Fruit fly (Drosophila melanogaster) whole organism, embryonic: ENCODE data around the gene CG32040.
A peak's percentile ranks its signal among the peaks of the same experiment; 100 is the strongest.

Experiments used
- Ada2b ChIP-seq: fragments of 200-800 bp; sonication (Bioruptor generic); IDR thresholded peaks from 2 replicates; pipeline ENCODE4 v1.3.6; 2022; ENCODE audit warnings: missing biosample characterization, missing genetic modification characterization
- Awh ChIP-seq: fragments of 200-800 bp; sonication (Bioruptor generic); IDR thresholded peaks from 2 replicates; pipeline ENCODE4, ENCODE4 v1.3.6; 2022; ENCODE audit warnings: missing biosample characterization, missing genetic modification characterization
- Blimp-1 ChIP-seq: fragments of 200-800 bp; sonication (Bioruptor generic); optimal IDR thresholded peaks from 3 replicates; lab custom pipeline; 2018; ENCODE audit warnings: missing biosample characterization, missing genetic modification characterization, mild to moderate bottlenecking, moderate library complexity, missing genetic modification reagents
- CG10147 ChIP-seq: fragments of 200-800 bp; sonication (Bioruptor generic); optimal IDR thresholded peaks from 2 replicates; lab custom pipeline; 2019; ENCODE audit warnings: missing biosample characterization, mild to moderate bottlenecking, missing genetic modification characterization, moderate library complexity
- CG10267 ChIP-seq: fragments of 200-800 bp; sonication (Bioruptor generic); optimal IDR thresholded peaks from 2 replicates; lab custom pipeline; 2018; ENCODE audit warnings: missing biosample characterization, mild to moderate bottlenecking, missing genetic modification characterization, moderate library complexity
- CG10462 ChIP-seq: fragments of 200-800 bp; sonication (Bioruptor generic); optimal IDR thresholded peaks from 2 replicates; lab custom pipeline; 2016; ENCODE audit warnings: missing biosample characterization, missing genetic modification characterization
- CG11247 ChIP-seq: fragments of 200-800 bp; sonication (Bioruptor generic); IDR thresholded peaks from 2 replicates; pipeline ENCODE4 v1.3.6; 2022; ENCODE audit warnings: missing biosample characterization, missing genetic modification characterization
- CG12391 ChIP-seq: fragments of 200-800 bp; sonication (Bioruptor generic); optimal IDR thresholded peaks from 3 replicates; lab custom pipeline; 2018; ENCODE audit warnings: missing biosample characterization, mild to moderate bottlenecking, missing genetic modification characterization, moderate library complexity
- CG15514 ChIP-seq: fragments of 200-800 bp; sonication (Bioruptor generic); optimal IDR thresholded peaks from 3 replicates; lab custom pipeline; 2017; ENCODE audit warnings: missing biosample characterization, missing genetic modification characterization, mild to moderate bottlenecking, moderate library complexity, missing genetic modification reagents
- CG17361 ChIP-seq: fragments of 200-800 bp; sonication (Bioruptor generic); IDR thresholded peaks from 3 replicates; pipeline ENCODE4 v1.3.6; 2022; ENCODE audit warnings: missing biosample characterization, missing genetic modification characterization
- CG17829 ChIP-seq: fragments of 200-800 bp; optimal IDR thresholded peaks from 2 replicates; lab custom pipeline; 2019; ENCODE audit warnings: missing biosample characterization, mild to moderate bottlenecking, missing genetic modification characterization, moderate library complexity
- CG18011 ChIP-seq: fragments of 200-800 bp; sonication (Bioruptor generic); optimal IDR thresholded peaks from 2 replicates; lab custom pipeline; 2017; ENCODE audit warnings: missing biosample characterization, missing genetic modification characterization, mild to moderate bottlenecking, moderate library complexity, missing genotype
- CG2120 ChIP-seq: fragments of 200-800 bp; sonication (Bioruptor generic); optimal IDR thresholded peaks from 3 replicates; lab custom pipeline; 2016; ENCODE audit warnings: missing biosample characterization, missing genetic modification characterization
- CG33557 ChIP-seq: fragments of 200-800 bp; sonication (Bioruptor generic); optimal IDR thresholded peaks from 2 replicates; lab custom pipeline; 2019; ENCODE audit warnings: missing biosample characterization, mild to moderate bottlenecking, missing genetic modification characterization, moderate library complexity
- CG34376 ChIP-seq: fragments of 200-800 bp; sonication (Bioruptor generic); optimal IDR thresholded peaks from 2 replicates; lab custom pipeline; 2018; ENCODE audit warnings: missing biosample characterization, mild to moderate bottlenecking, missing genetic modification characterization
- CG7839 ChIP-seq: fragments of 200-800 bp; sonication (Bioruptor generic); optimal IDR thresholded peaks from 3 replicates; lab custom pipeline; 2018; ENCODE audit warnings: missing biosample characterization, mild to moderate bottlenecking, missing genetic modification characterization, moderate library complexity
- CG8290 ChIP-seq, 3 experiments: fragments of 200-800 bp; sonication (Bioruptor generic); optimal IDR thresholded peaks; 2 replicates each; lab custom pipeline; 2016 to 2019; ENCODE audit warnings: missing biosample characterization in 3 of 3, missing genetic modification characterization in 3 of 3, mild to moderate bottlenecking in 2 of 3, moderate library complexity in 1 of 3
- CoRest ChIP-seq: fragments of 200-800 bp; sonication (Bioruptor generic); optimal IDR thresholded peaks from 3 replicates; lab custom pipeline; 2018; ENCODE audit warnings: missing biosample characterization, mild to moderate bottlenecking, missing genetic modification characterization, moderate library complexity
- Doc3 ChIP-seq: fragments of 200-800 bp; sonication (Bioruptor generic); IDR thresholded peaks from 3 replicates; pipeline ENCODE4 v1.3.6; 2022; ENCODE audit warnings: missing biosample characterization, missing genetic modification characterization; ENCODE audit not compliant: partially characterized antibody
- Dref ChIP-seq: fragments of 200-800 bp; sonication (Bioruptor generic); IDR thresholded peaks from 2 replicates; pipeline ENCODE4 v1.3.6; 2022; ENCODE audit warnings: missing biosample characterization, missing genetic modification characterization
- E2f1 ChIP-seq: fragments of 200-800 bp; sonication (Bioruptor generic); IDR thresholded peaks from 2 replicates; pipeline ENCODE4 v1.3.6; 2022; ENCODE audit warnings: missing biosample characterization, missing genetic modification characterization
- Elba2 ChIP-seq: fragments of 200-800 bp; sonication (Bioruptor generic); optimal IDR thresholded peaks from 3 replicates; lab custom pipeline; 2016; ENCODE audit warnings: missing biosample characterization, missing genetic modification characterization
- Ets65A ChIP-seq: fragments of 200-800 bp; sonication (Bioruptor generic); peaks from one replicate; lab custom pipeline; 2016; ENCODE audit warnings: missing biosample characterization, missing genetic modification characterization
- Fer1 ChIP-seq: fragments of 200-800 bp; sonication (Bioruptor generic); optimal IDR thresholded peaks from 2 replicates; lab custom pipeline; 2017; ENCODE audit warnings: missing biosample characterization, mild to moderate bottlenecking, missing genetic modification characterization
- H2.0 ChIP-seq: fragments of 200-800 bp; sonication (Bioruptor generic); IDR thresholded peaks from 2 replicates; pipeline ENCODE4 v1.3.6; 2022; ENCODE audit warnings: missing biosample characterization, missing genetic modification characterization
- Hr51 ChIP-seq, 2 experiments: fragments of 200-800 bp; sonication (Bioruptor generic); optimal IDR thresholded peaks; 2 replicates in 1 of 2; 3 replicates in 1 of 2; lab custom pipeline; 2016 to 2018; ENCODE audit warnings: missing biosample characterization in 2 of 2, missing genetic modification characterization in 2 of 2, mild to moderate bottlenecking in 1 of 2, moderate library complexity in 1 of 2
- Oaz ChIP-seq: fragments of 200-800 bp; sonication (Bioruptor generic); IDR thresholded peaks from 2 replicates; pipeline ENCODE4 v1.3.6; 2022; ENCODE audit warnings: missing biosample characterization, missing genetic modification characterization
- Pdp1 ChIP-seq, 2 experiments: fragments of 200-800 bp; sonication (Bioruptor generic); optimal IDR thresholded peaks; 3 replicates each; lab custom pipeline; 2016; ENCODE audit warnings: missing biosample characterization in 2 of 2, missing genetic modification characterization in 2 of 2, mild to moderate bottlenecking in 1 of 2, moderate library complexity in 1 of 2
- Xbp1 ChIP-seq: fragments of 200-800 bp; sonication (Bioruptor generic); optimal IDR thresholded peaks from 3 replicates; lab custom pipeline; 2016; ENCODE audit warnings: missing biosample characterization, mild to moderate bottlenecking, missing genetic modification characterization
- al ChIP-seq: fragments of 200-800 bp; sonication (Bioruptor generic); IDR thresholded peaks from 2 replicates; pipeline ENCODE4 v1.3.6; 2022; ENCODE audit warnings: missing biosample characterization, missing genetic modification characterization
- az2 ChIP-seq: fragments of 200-800 bp; sonication (Bioruptor generic); optimal IDR thresholded peaks from 3 replicates; lab custom pipeline; 2016; ENCODE audit warnings: missing biosample characterization, missing genetic modification characterization
- danr ChIP-seq: fragments of 200-800 bp; sonication (Bioruptor generic); IDR thresholded peaks from 2 replicates; pipeline ENCODE4 v1.3.6; 2022; ENCODE audit warnings: missing biosample characterization, missing genetic modification characterization
- emc ChIP-seq: fragments of 200-800 bp; sonication (Bioruptor generic); optimal IDR thresholded peaks from 2 replicates; lab custom pipeline; 2016; ENCODE audit warnings: missing biosample characterization, missing genetic modification characterization
- fd3F ChIP-seq: fragments of 200-800 bp; sonication (Bioruptor generic); optimal IDR thresholded peaks from 2 replicates; lab custom pipeline; 2018; ENCODE audit warnings: missing biosample characterization, mild to moderate bottlenecking, missing genetic modification characterization, moderate library complexity
- grau ChIP-seq: fragments of 200-800 bp; optimal IDR thresholded peaks from 3 replicates; lab custom pipeline; 2019; ENCODE audit warnings: missing biosample characterization, mild to moderate bottlenecking, missing genetic modification characterization, moderate library complexity
- gro ChIP-seq: fragments of 200-800 bp; sonication (Bioruptor generic); optimal IDR thresholded peaks from 2 replicates; lab custom pipeline; 2016; ENCODE audit warnings: missing biosample characterization, missing genetic modification characterization
- hbn ChIP-seq: fragments of 200-800 bp; sonication (Bioruptor generic); IDR thresholded peaks from 2 replicates; pipeline ENCODE4 v1.3.6; 2022; ENCODE audit warnings: missing biosample characterization, missing genetic modification characterization; ENCODE audit not compliant: partially characterized antibody
- her ChIP-seq: fragments of 200-800 bp; sonication (Bioruptor generic); optimal IDR thresholded peaks from 2 replicates; lab custom pipeline; 2016; ENCODE audit warnings: missing biosample characterization, missing genetic modification characterization
- hth ChIP-seq: fragments of >200 bp; optimal IDR thresholded peaks from 2 replicates; lab custom pipeline; 2017; ENCODE audit warnings: inconsistent platforms
- inv ChIP-seq: fragments of 200-800 bp; sonication (Bioruptor generic); IDR thresholded peaks from 2 replicates; pipeline ENCODE4 v1.3.6; 2022; ENCODE audit warnings: missing biosample characterization, missing genetic modification characterization; ENCODE audit not compliant: partially characterized antibody
- jing ChIP-seq: fragments of 200-800 bp; sonication (Bioruptor generic); optimal IDR thresholded peaks from 2 replicates; lab custom pipeline; 2018; ENCODE audit warnings: missing biosample characterization, mild to moderate bottlenecking, missing genetic modification characterization
- lilli ChIP-seq: fragments of 200-800 bp; sonication (Bioruptor generic); optimal IDR thresholded peaks from 3 replicates; lab custom pipeline; 2016; ENCODE audit warnings: missing biosample characterization, missing genetic modification characterization
- pzg ChIP-seq: fragments of 200-800 bp; sonication (Bioruptor generic); optimal IDR thresholded peaks from 3 replicates; lab custom pipeline; 2018; ENCODE audit warnings: missing biosample characterization, mild to moderate bottlenecking, missing genetic modification characterization, moderate library complexity
- so ChIP-seq: fragments of 200-800 bp; sonication (Bioruptor generic); IDR thresholded peaks from 3 replicates; pipeline ENCODE4 v1.3.6; 2022; ENCODE audit warnings: missing biosample characterization, missing genetic modification characterization
- sqz ChIP-seq: fragments of 200-800 bp; sonication (Bioruptor generic); optimal IDR thresholded peaks from 3 replicates; lab custom pipeline; 2018; ENCODE audit warnings: missing biosample characterization, mild to moderate bottlenecking, missing genetic modification characterization
- tin ChIP-seq: fragments of 200-800 bp; sonication (Bioruptor generic); optimal IDR thresholded peaks from 3 replicates; lab custom pipeline; 2016; ENCODE audit warnings: missing biosample characterization, missing genetic modification characterization
- trh ChIP-seq: fragments of 200-800 bp; sonication (Bioruptor generic); optimal IDR thresholded peaks from 2 replicates; lab custom pipeline; 2016; ENCODE audit warnings: missing biosample characterization, missing genetic modification characterization
- vnd ChIP-seq: fragments of 200-800 bp; sonication (Bioruptor generic); IDR thresholded peaks from 3 replicates; pipeline ENCODE4 v1.3.6; 2022; ENCODE audit warnings: missing biosample characterization, missing genetic modification characterization; ENCODE audit not compliant: partially characterized antibody
- vvl ChIP-seq: fragments of 200-800 bp; sonication (Bioruptor generic); IDR thresholded peaks from 2 replicates; pipeline ENCODE4 v1.3.6; 2022; ENCODE audit warnings: missing biosample characterization, missing genetic modification characterization

CG32040 gene

DNA sequence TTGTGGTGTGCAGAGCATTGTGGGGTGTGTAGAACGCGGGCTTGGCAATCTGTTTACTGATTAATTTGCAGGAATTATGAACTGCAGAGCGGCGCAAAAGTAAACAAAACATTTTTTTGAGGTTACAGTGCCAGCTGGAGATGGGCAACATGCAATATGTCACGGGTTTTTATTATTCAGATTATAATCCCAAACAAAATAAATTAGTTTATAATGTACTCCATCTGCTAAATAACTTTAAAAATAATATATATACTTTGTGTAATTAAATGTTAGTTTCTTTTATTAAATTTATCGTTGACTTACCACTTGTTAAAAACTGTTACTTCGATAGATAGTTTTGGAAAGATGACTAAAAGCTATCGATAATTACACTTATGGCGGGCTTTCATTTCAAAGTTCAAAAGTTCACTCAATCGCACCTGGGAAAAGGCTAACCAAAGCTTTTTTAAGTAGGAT lies 17.1 kb downstream of the CG32040 start, which contains the start of gene Fdx1 (continued):
- TF ChIP-seq vvl (GFP tag; lab: Robert Waterston, UW) (peak; percentile 20; the same call in 1 of the 2 replicates), Fer1 (GFP tag; lab: Kevin White, UChicago) (peak; percentile 38), Hr51 (GFP tag; optimal IDR thresholded peaks at IDR 0.05; lab: Kevin White, UChicago) (peak in 1 of 2 experiments; percentile 51), CG8290 (GFP tag; optimal IDR thresholded peaks at IDR 0.05; lab: Kevin White, UChicago) (peak; percentile 0), CG8290 (tag; optimal IDR thresholded peaks at IDR 0.05; lab: Kevin White, UChicago) (no peak), E2f1 (GFP tag; lab: Robert Waterston, UW) (0 out of 2 replicates have a peak, but pooled peaks have one; percentile 22), Pdp1 (GFP tag; optimal IDR thresholded peaks at IDR 0.05; lab: Kevin White, UChicago) (peak in 1 of 2 experiments; percentile 59), Awh (GFP tag; lab: Robert Waterston, UW) (no peak), fd3F (GFP tag; lab: Kevin White, UChicago) (peak; percentile 16), H2.0 (GFP tag; lab: Robert Waterston, UW) (peak; percentile 47; the same call in 1 of the 2 replicates), CoRest (tag; lab: Kevin White, UChicago) (peak; percentile 55), Dref (GFP tag; lab: Robert Waterston, UW) (peak; percentile 66), jing (GFP tag; lab: Kevin White, UChicago) (no peak), inv (GFP tag; lab: Robert Waterston, UW) (peak; percentile 37; the same call in 1 of the 2 replicates), al (peak; percentile 12; the same call in 1 of the 2 replicates), CG33557 (GFP tag; lab: Kevin White, UChicago) (peak; percentile 20), tin (peak; percentile 41), emc (GFP tag; lab: Kevin White, UChicago) (no peak), CG12391 (tag; lab: Kevin White, UChicago) (peak; percentile 65), sqz (GFP tag; lab: Kevin White, UChicago) (peak; percentile 80), CG15514 (GFP tag; lab: Kevin White, UChicago) (peak; percentile 64), pzg (GFP tag; lab: Kevin White, UChicago) (peak; percentile 45), so (0 out of 3 replicates have a peak, but pooled peaks have one; percentile 27), trh (no peak), Elba2 (GFP tag; lab: Kevin White, UChicago) (no peak), Xbp1 (peak; percentile 34), lilli (GFP tag; lab: Kevin White, UChicago) (peak; percentile 48), CG11247 (GFP tag; lab: Robert Waterston, UW) (0 out of 2 replicates have a peak, but pooled peaks have one; percentile 27), Blimp-1 (GFP tag; lab: Kevin White, UChicago) (no peak), danr (GFP tag; lab: Robert Waterston, UW) (no peak), az2 (GFP tag; lab: Kevin White, UChicago) (peak; percentile 35), CG2120 (GFP tag; lab: Kevin White, UChicago) (peak; percentile 66), CG18011 (GFP tag; lab: Kevin White, UChicago) (no peak), her (GFP tag; lab: Kevin White, UChicago) (no peak), CG17829 (tag; lab: Kevin White, UChicago) (peak; percentile 21), Ada2b (GFP tag; lab: Robert Waterston, UW) (peak; percentile 56), hbn (peak; percentile 59), CG10462 (GFP tag; lab: Kevin White, UChicago) (no peak), CG10267 (tag; lab: Kevin White, UChicago) (peak; percentile 39), CG7839 (tag; lab: Kevin White, UChicago) (peak; percentile 32), gro (GFP tag; lab: Kevin White, UChicago) (no peak), CG10147 (GFP tag; lab: Kevin White, UChicago) (peak; percentile 46), vnd (GFP tag; lab: Robert Waterston, UW) (0 out of 3 replicates have a peak, but pooled peaks have one; percentile 8), grau (tag; lab: Kevin White, UChicago) (peak; percentile 50), CG34376 (GFP tag; lab: Kevin White, UChicago) (peak; percentile 10), Ets65A (GFP tag; lab: Kevin White, UChicago) (no peak), Doc3 (GFP tag; lab: Robert Waterston, UW) (peak; percentile 64), Oaz (GFP tag; lab: Robert Waterston, UW) (0 out of 2 replicates have a peak, but pooled peaks have one; percentile 13), hth (lab: Kevin White, UChicago) (no peak), CG17361 (GFP tag; lab: Robert Waterston, UW) (0 out of 3 replicates have a peak, but pooled peaks have one; percentile 48)
